Worm (Caenorhabditis elegans): ENCODE measurements around the gene T10B10.4.

- TF ChIP-seq alr-1 (tag; optimal IDR thresholded peaks at IDR 0.05; ENCODE audit: borderline replicate concordance) (no peak), fkh-10 (GFP tag; optimal IDR thresholded peaks at IDR 0.05) (no peak), ceh-88 (GFP tag; IDR thresholded peaks at IDR 0.05) (no peak), nhr-84 (tag; optimal IDR thresholded peaks at IDR 0.05) (no peak)
These were observed 13.5 kb upstream of the T10B10.4 start, which contains the start of gene col-41 for ce11 chrX:15176431-15176911.
